2 fruit fly cellular contexts compared by ENCODE assay signal in genomic region chr3R:27049549-27049948, dm6.
A peak's percentile ranks its signal among the peaks of the same experiment; 100 is the strongest.
TF ChIP-seq lines count a peak whose summit lies in the region.

No protein-coding gene starts in this region.

- TF ChIP-seq CTCF in whole organism, embryonic (GFP tag; optimal IDR thresholded peaks at IDR 0.05; lab: Kevin White, UChicago), result no peak

TF ChIP-seq in whole organism, embryonic, 481 proteins besides CTCF, POLR2A, EP300 and RAD21:
- TF ChIP-seq Xrp1 (GFP tag; IDR thresholded peaks at IDR 0.05; lab: Robert Waterston, UW) (no peak), Hr39 (optimal IDR thresholded peaks at IDR 0.05; lab: Kevin White, UChicago) (peak; percentile 17), shn (GFP tag; optimal IDR thresholded peaks at IDR 0.05; lab: Kevin White, UChicago) (no peak), CG9215 (GFP tag; IDR thresholded peaks at IDR 0.05; lab: Robert Waterston, UW) (0 out of 2 replicates have a peak, but pooled peaks have one; percentile 7), CG12236 (GFP tag; optimal IDR thresholded peaks at IDR 0.05; lab: Kevin White, UChicago) (no peak), hth (optimal IDR thresholded peaks at IDR 0.05; lab: Kevin White, UChicago) (no peak), CG1602 (GFP tag; optimal IDR thresholded peaks at IDR 0.05; lab: Kevin White, UChicago) (no peak)

TF ChIP-seq in whole organism, wandering third instar larva, 38 proteins besides CTCF, POLR2A, EP300 and RAD21:
- TF ChIP-seq Dif (GFP tag; optimal IDR thresholded peaks at IDR 0.05; lab: Kevin White, UChicago; ENCODE audit: partially characterized antibody) (no peak), Myc (optimal IDR thresholded peaks at IDR 0.05; lab: Kevin White, UChicago) (no peak), Dfd (GFP tag; optimal IDR thresholded peaks at IDR 0.05; lab: Kevin White, UChicago) (peak; percentile 96)

Comparison
In these comparisons a context has a peak if more than half of its experiments do, and no peak if none do; other contexts are left out.
1. Of the 10 proteins assayed by ChIP-seq in both whole organism, embryonic and whole organism, wandering third instar larva: peak only in whole organism, embryonic: none; only in whole organism, wandering third instar larva: Dfd; in both: none; in neither: 9.